Fruit fly (Drosophila melanogaster) whole organism, prepupa: ENCODE results near the gene CG8924.

Experiments used
- CG10631 ChIP-seq: fragments of 200-800 bp; sonication (Bioruptor generic); optimal IDR thresholded peaks from 2 replicates; lab custom pipeline; 2016; ENCODE audit warnings: missing biosample characterization, missing genetic modification characterization
- CG10669 ChIP-seq: fragments of 200-800 bp; sonication (Bioruptor generic); optimal IDR thresholded peaks from 3 replicates; lab custom pipeline; 2018; ENCODE audit warnings: missing biosample characterization, mild to moderate bottlenecking, missing genetic modification characterization, moderate library complexity
- CG11294 ChIP-seq: fragments of 200-800 bp; sonication (Bioruptor generic); IDR thresholded peaks from 2 replicates; pipeline ENCODE4 v1.3.6; 2022; ENCODE audit warnings: missing biosample characterization, missing genetic modification characterization
- CG15336 ChIP-seq: fragments of 200-800 bp; sonication (Bioruptor generic); IDR thresholded peaks from 2 replicates; pipeline ENCODE4 v1.3.6; 2022; ENCODE audit warnings: missing biosample characterization, missing genetic modification characterization
- CG1621 ChIP-seq: fragments of 200-800 bp; sonication (Bioruptor generic); optimal IDR thresholded peaks from 3 replicates; lab custom pipeline; 2018; ENCODE audit warnings: missing biosample characterization, mild to moderate bottlenecking, missing genetic modification characterization
- CG16779 ChIP-seq: fragments of 200-800 bp; sonication (Bioruptor generic); optimal IDR thresholded peaks from 3 replicates; lab custom pipeline; 2017; ENCODE audit warnings: missing biosample characterization, mild to moderate bottlenecking, missing genetic modification characterization
- CG3032 ChIP-seq: fragments of 200-800 bp; optimal IDR thresholded peaks from 2 replicates; lab custom pipeline; 2019; ENCODE audit warnings: missing biosample characterization, mild to moderate bottlenecking, missing genetic modification characterization, moderate library complexity
- CG4318 ChIP-seq: fragments of 200-800 bp; sonication (Bioruptor generic); optimal IDR thresholded peaks from 3 replicates; lab custom pipeline; 2017; ENCODE audit warnings: missing biosample characterization, mild to moderate bottlenecking, missing genetic modification characterization
- CG6163 ChIP-seq: fragments of 200-800 bp; sonication (Bioruptor generic); IDR thresholded peaks from 3 replicates; pipeline ENCODE4 v1.3.6; 2022; ENCODE audit warnings: missing biosample characterization, missing genetic modification characterization
- CG6276 ChIP-seq: fragments of 200-800 bp; sonication (Bioruptor generic); optimal IDR thresholded peaks from 2 replicates; lab custom pipeline; 2017; ENCODE audit warnings: missing biosample characterization, mild to moderate bottlenecking, missing genetic modification characterization
- CG6792 ChIP-seq: fragments of 200-800 bp; sonication (Bioruptor generic); optimal IDR thresholded peaks from 3 replicates; lab custom pipeline; 2016; ENCODE audit warnings: missing biosample characterization, missing genetic modification characterization
- CG6808 ChIP-seq: fragments of 200-800 bp; sonication (Bioruptor generic); optimal IDR thresholded peaks from 3 replicates; lab custom pipeline; 2017; ENCODE audit warnings: missing biosample characterization, missing genetic modification characterization, mild to moderate bottlenecking, moderate library complexity, missing genetic modification reagents
- CG6854 ChIP-seq: fragments of 200-800 bp; sonication (Bioruptor generic); optimal IDR thresholded peaks from 2 replicates; lab custom pipeline; 2017; ENCODE audit warnings: missing biosample characterization, mild to moderate bottlenecking, missing genetic modification characterization
- CG8319 ChIP-seq: fragments of 200-800 bp; sonication (Bioruptor generic); optimal IDR thresholded peaks from 3 replicates; lab custom pipeline; 2016; ENCODE audit warnings: missing biosample characterization, missing genetic modification characterization
- CG8632 ChIP-seq: fragments of 200-800 bp; sonication (Bioruptor generic); optimal IDR thresholded peaks from 3 replicates; lab custom pipeline; 2016; ENCODE audit warnings: missing biosample characterization, missing genetic modification characterization
- CG9139 ChIP-seq: fragments of 200-800 bp; sonication (Bioruptor generic); optimal IDR thresholded peaks from 3 replicates; lab custom pipeline; 2017; ENCODE audit warnings: missing biosample characterization, mild to moderate bottlenecking, missing genetic modification characterization
- Eip78C ChIP-seq: fragments of 200-800 bp; sonication (Bioruptor generic); peaks from one replicate; lab custom pipeline; 2016; ENCODE audit warnings: missing biosample characterization, missing genetic modification characterization
- Eip93F ChIP-seq: fragments of 200-800 bp; sonication (Bioruptor generic); optimal IDR thresholded peaks from 2 replicates; lab custom pipeline; 2016; ENCODE audit warnings: missing biosample characterization, mild to moderate bottlenecking, missing genetic modification characterization
- Ets21C ChIP-seq: fragments of 200-800 bp; sonication (Bioruptor generic); optimal IDR thresholded peaks from 3 replicates; lab custom pipeline; 2016; ENCODE audit warnings: missing biosample characterization, missing genetic modification characterization
- Ets96B ChIP-seq: fragments of 200-800 bp; optimal IDR thresholded peaks from 2 replicates; lab custom pipeline; 2019; ENCODE audit warnings: missing biosample characterization, mild to moderate bottlenecking, missing genetic modification characterization, moderate library complexity
- Hr38 ChIP-seq: sonication (Bioruptor generic); optimal IDR thresholded peaks from 2 replicates; lab custom pipeline; 2016; ENCODE audit warnings: missing biosample characterization, missing genetic modification characterization
- Hr4 ChIP-seq: fragments of 200-800 bp; sonication (Bioruptor generic); optimal IDR thresholded peaks from 3 replicates; lab custom pipeline; 2016; ENCODE audit warnings: missing biosample characterization, missing genetic modification characterization
- Met ChIP-seq: fragments of 200-800 bp; sonication (Bioruptor generic); optimal IDR thresholded peaks from 3 replicates; lab custom pipeline; 2016; ENCODE audit warnings: missing biosample characterization, missing genetic modification characterization
- Sox14 ChIP-seq: fragments of 200-800 bp; sonication (Bioruptor generic); optimal IDR thresholded peaks from 3 replicates; lab custom pipeline; 2016; ENCODE audit warnings: missing biosample characterization, missing genetic modification characterization
- esn ChIP-seq: fragments of 200-800 bp; sonication (Bioruptor generic); optimal IDR thresholded peaks from 2 replicates; lab custom pipeline; 2016; ENCODE audit warnings: missing biosample characterization, mild to moderate bottlenecking, missing genetic modification characterization, moderate library complexity
- fd85E ChIP-seq: fragments of 200-800 bp; sonication (Bioruptor generic); optimal IDR thresholded peaks from 3 replicates; lab custom pipeline; 2016; ENCODE audit warnings: missing biosample characterization, missing genetic modification characterization
- lz ChIP-seq: fragments of 200-800 bp; sonication (Bioruptor generic); optimal IDR thresholded peaks from 3 replicates; lab custom pipeline; 2016; ENCODE audit warnings: missing biosample characterization, missing genetic modification characterization
- net ChIP-seq: fragments of 200-800 bp; sonication (Bioruptor generic); optimal IDR thresholded peaks from 3 replicates; lab custom pipeline; 2016; ENCODE audit warnings: missing biosample characterization, missing genetic modification characterization
- pdm3 ChIP-seq: fragments of 200-800 bp; sonication (Bioruptor generic); optimal IDR thresholded peaks from 3 replicates; lab custom pipeline; 2016; ENCODE audit warnings: missing biosample characterization, missing genetic modification characterization
- spab ChIP-seq: fragments of 200-800 bp; sonication (Bioruptor generic); optimal IDR thresholded peaks from 2 replicates; lab custom pipeline; 2017; ENCODE audit warnings: missing biosample characterization, mild to moderate bottlenecking, missing genetic modification characterization, missing genetic modification reagents
- svp ChIP-seq: fragments of 200-800 bp; sonication (Bioruptor generic); peaks from one replicate; lab custom pipeline; 2016; ENCODE audit warnings: missing biosample characterization, missing genetic modification characterization
- topi ChIP-seq: fragments of 200-800 bp; sonication (Bioruptor generic); optimal IDR thresholded peaks from 3 replicates; lab custom pipeline; 2016; ENCODE audit warnings: missing biosample characterization, missing genetic modification characterization
- vri ChIP-seq: fragments of 200-800 bp; sonication (Bioruptor generic); optimal IDR thresholded peaks from 3 replicates; lab custom pipeline; 2016; ENCODE audit warnings: missing biosample characterization, mild to moderate bottlenecking, missing genetic modification characterization

The CG8924 gene

DNA sequence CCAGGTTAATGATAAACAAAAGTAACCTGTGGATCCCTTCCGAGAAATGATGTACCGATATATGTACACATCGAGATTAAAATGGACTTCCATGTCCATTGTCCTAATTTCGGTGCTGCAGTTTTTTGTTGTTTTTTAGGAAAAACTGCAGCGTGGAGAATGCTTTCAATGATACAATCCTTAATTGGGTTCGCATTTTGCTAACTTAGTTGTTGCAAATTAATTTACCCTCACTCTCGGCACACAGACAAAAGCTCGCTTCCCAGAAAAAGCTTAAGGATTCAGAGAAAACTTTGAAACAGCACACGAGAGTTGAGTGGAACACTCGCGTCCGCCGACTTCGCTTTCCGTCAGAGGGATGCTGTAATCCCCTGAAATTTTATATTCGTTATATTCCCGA, 30.3 kb upstream of the CG8924 start, which contains the start of gene Lrp4:
Lrp4 (plus strand) TSS at position 301 of the 400 bp plus-strand sequence.
- TF ChIP-seq Hr38 (no peak), CG16779 (tag; lab: Kevin White, UChicago) (no peak), CG6792 (GFP tag; lab: Kevin White, UChicago) (no peak), spab (no peak), Sox14 (GFP tag; lab: Kevin White, UChicago) (no peak), CG10669 (GFP tag; lab: Kevin White, UChicago) (no peak), pdm3 (no peak), Eip93F (GFP tag; lab: Kevin White, UChicago) (no peak), CG8319 (GFP tag; lab: Kevin White, UChicago) (no peak), CG11294 (GFP tag; lab: Robert Waterston, UW) (no peak), Ets96B (no peak), vri (GFP tag; lab: Kevin White, UChicago) (no peak)

DNA sequence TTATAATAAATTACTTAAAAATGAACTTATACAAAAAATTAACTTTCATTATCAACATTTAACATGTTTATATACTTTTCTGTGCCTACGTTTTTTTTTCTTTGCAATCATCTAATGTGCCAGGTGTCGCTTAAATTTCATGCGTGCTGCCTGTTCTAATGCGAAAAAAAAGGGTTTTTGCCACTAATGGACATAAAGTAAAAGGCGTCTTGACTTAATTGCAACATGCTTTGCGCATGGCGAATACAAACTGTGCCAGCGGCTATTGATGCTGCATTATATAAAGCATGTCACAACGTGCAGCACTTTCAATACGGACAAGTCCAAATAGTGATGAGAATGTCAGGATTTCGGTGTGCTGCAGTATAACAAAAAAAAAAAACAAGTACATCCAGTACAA, 19.2 kb upstream of the CG8924 start, which contains the start of gene CG8916:
CG8916 (plus strand) TSS at position 301 of the 400 bp plus-strand sequence.
- TF ChIP-seq CG15336 (GFP tag; lab: Robert Waterston, UW) = no peak
- no peak for TF ChIP-seq CG9139 (GFP tag; lab: Kevin White, UChicago)
- TF ChIP-seq esn (GFP tag; lab: Kevin White, UChicago) = no peak
- TF ChIP-seq fd85E (GFP tag; lab: Kevin White, UChicago) = no peak
- TF ChIP-seq CG8632 (GFP tag; lab: Kevin White, UChicago) = no peak
- no peak for TF ChIP-seq CG6163
- no peak for TF ChIP-seq Ets21C (GFP tag; lab: Kevin White, UChicago)
- TF ChIP-seq Sox14 (GFP tag; lab: Kevin White, UChicago) = no peak
- TF ChIP-seq topi (GFP tag; lab: Kevin White, UChicago) = no peak
- no peak for TF ChIP-seq CG10631
- TF ChIP-seq Met (GFP tag; lab: Kevin White, UChicago) = no peak
- no peak for TF ChIP-seq lz (GFP tag; lab: Kevin White, UChicago)
- TF ChIP-seq net = no peak

DNA sequence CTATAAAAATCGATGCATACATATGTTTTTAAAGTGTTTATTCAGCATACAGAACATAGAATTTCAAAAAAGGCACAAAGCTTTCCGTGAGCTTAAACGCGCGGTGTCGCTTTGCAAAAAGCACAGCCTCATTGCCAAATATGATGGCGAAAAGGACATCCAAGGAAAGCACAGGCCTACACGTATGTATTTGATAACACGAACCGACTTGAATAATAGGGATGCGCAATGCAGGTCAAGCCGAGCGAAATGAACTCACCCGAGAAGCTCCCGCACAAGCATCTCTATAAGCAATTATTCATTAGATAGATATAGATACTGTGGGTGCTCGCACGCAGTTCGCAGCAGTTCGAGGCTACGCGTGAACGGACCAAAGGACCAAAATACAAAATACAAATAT, 16.1 kb upstream of the CG8924 start, which contains the start of gene Lcch3:
Lcch3 (plus strand) TSS at position 301 of the 400 bp plus-strand sequence.
- no peak for TF ChIP-seq pdm3
- TF ChIP-seq CG6276 (GFP tag; lab: Kevin White, UChicago) = no peak
- no peak for TF ChIP-seq CG6854 (GFP tag; lab: Kevin White, UChicago)
- TF ChIP-seq Eip93F (GFP tag; lab: Kevin White, UChicago) = no peak
- no peak for TF ChIP-seq CG6808 (GFP tag; lab: Kevin White, UChicago)

DNA sequence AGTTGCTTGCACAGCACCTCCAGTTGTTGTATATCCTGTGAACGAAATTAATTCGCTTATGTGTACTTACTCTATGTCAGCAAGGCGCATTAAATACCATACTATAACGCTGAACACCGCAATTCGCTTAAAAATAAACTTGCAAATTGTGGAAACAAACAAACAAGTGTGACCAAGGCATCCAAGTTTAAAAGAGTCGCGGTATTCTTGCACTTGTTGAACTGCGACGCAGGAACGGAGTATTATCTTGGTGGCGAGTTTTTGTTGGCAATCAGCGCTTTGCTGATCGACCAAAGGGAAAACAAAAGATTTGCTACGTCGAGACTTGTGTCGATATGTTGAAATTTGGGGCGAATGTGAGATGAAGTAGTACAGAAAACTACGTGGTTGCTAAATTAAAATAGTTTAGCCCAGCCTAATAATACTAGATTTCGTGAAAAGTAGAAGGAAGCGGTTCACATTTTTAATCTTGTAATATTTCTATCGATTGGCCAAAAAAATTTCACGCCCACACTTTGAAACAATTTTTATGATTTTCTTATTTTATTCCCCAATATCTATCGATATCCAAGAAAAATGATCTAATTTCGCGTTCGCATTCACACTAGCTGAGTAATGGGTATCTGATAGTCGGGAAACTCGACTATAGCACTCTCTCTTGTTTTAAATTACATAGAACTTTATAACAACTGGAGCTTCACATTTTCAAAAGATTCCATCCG, 7.2 kb upstream of the CG8924 start, which contains the start of gene Ranbp16:
Ranbp16 (minus strand) TSS at position 364 of the 722 bp plus-strand sequence.
- no peak for TF ChIP-seq svp
- TF ChIP-seq CG4318 = no peak
- no peak for TF ChIP-seq CG1621

DNA sequence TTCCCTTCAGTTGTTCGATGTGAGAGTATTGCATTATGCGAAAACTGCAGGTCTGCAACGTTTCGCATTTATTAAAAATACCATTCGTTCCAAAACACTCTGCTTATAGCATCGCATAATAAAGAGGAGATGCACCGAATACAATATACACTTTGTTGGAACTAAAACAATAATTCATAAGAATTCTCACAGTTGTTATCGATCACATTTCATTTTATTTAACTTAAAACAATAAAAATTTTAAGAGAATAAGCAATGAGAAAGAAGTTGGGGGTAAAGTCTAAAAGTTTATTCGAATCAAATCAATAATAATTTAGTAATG, 6.7 kb upstream of the CG8924 start:
- TF ChIP-seq topi (GFP tag; lab: Kevin White, UChicago) (no peak), fd85E (GFP tag; lab: Kevin White, UChicago) (no peak), Hr4 (GFP tag; lab: Kevin White, UChicago) (peak; percentile 33), lz (GFP tag; lab: Kevin White, UChicago) (peak; percentile 16), Eip78C (GFP tag; lab: Kevin White, UChicago) (peak; percentile 64), CG3032 (tag; lab: Kevin White, UChicago) (peak; percentile 30)
